Worm (Caenorhabditis elegans) whole organism, late embryonic: ENCODE data around the gene mel-11.
A peak's percentile ranks its signal among the peaks of the same experiment; 100 is the strongest.

Experiments used
- ets-4 ChIP-seq: sonication (generic microtip); optimal IDR thresholded peaks from 2 replicates; lab custom pipeline; 2016; ENCODE audit warnings: missing genetic modification characterization, missing compliant biosample characterization
- tbx-2 ChIP-seq: sonication (generic microtip); optimal IDR thresholded peaks from 2 replicates; lab custom pipeline; 2016; ENCODE audit warnings: missing genetic modification characterization, missing compliant biosample characterization

DNA sequence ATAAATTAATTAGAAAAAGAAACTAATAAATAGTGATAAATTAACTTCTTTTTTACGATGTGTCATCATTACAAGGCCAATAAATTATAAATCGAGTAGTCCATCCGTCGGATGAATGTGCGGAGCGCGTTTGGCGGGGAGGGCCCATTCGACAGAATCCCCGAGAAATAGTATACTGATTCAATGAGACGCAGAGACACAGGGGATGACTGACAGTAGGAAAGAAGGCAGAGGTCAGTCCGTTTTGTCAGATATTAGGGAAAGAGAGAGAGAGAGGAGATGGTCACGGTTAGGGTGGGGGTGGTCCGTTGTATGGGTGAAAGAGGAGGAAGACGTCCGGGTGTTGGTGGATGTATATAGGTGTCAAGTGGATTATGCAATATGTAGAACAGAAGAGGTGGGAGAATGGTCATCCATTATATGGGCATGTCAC, 49.7 kb upstream of the mel-11 start:
- TF ChIP-seq tbx-2 (tag; lab: Kevin White, UChicago) (peak; percentile 90), ets-4 (no peak)
